Worm (Caenorhabditis elegans): Measurements from ENCODE around the gene C31H1.5.

DNA sequence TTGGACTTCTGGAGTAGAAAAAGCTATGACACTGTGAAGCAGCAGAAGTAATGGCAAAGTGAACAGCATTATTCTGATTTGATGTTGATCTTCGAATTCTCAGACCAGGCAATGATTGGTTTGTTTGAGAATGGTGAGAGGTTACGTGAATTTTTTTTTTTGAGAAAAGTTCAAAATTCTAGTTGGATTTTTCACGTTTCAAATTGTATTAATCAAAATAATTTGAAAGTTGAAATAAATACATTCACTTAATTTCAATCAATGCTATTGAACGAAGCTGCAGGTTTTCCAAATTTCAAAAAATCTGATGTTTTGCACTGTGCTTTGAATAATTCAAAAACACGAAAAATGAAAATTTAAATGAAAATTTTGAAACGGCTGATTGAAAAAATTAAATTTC is at the start of gene C31H1.5:
- no peak for TF ChIP-seq lin-39 (tag; optimal IDR thresholded peaks at IDR 0.05)
- no peak for TF ChIP-seq mdl-1 (tag; optimal IDR thresholded peaks at IDR 0.05)
- no peak for TF ChIP-seq ama-1 (optimal IDR thresholded peaks at IDR 0.05)
- TF ChIP-seq nhr-25 (tag; optimal IDR thresholded peaks at IDR 0.05): no peak
- no peak for TF ChIP-seq R02D3.7 (tag; optimal IDR thresholded peaks at IDR 0.05)
- no peak for TF ChIP-seq ztf-11 (tag; optimal IDR thresholded peaks at IDR 0.05)
- no peak for TF ChIP-seq fkh-2 (tag; optimal IDR thresholded peaks at IDR 0.05)
- TF ChIP-seq snpc-4 (tag; optimal IDR thresholded peaks at IDR 0.05): no peak
- no peak for TF ChIP-seq unc-62 (GFP tag; optimal IDR thresholded peaks at IDR 0.05)
- no peak for TF ChIP-seq zag-1 (tag; optimal IDR thresholded peaks at IDR 0.05)
- no peak for TF ChIP-seq pqm-1 (tag; optimal IDR thresholded peaks at IDR 0.05)
- TF ChIP-seq pha-4 (tag; optimal IDR thresholded peaks at IDR 0.05): no peak
- no peak for TF ChIP-seq nhr-237 (tag; optimal IDR thresholded peaks at IDR 0.05)
- no peak for TF ChIP-seq skn-1 (tag; optimal IDR thresholded peaks at IDR 0.05)
